Worm (Caenorhabditis elegans) whole organism, L1 larva: ENCODE measurements around the gene set-27.

Experiments
- hpl-2 ChIP-seq: fragments of 150-350 bp; optimal IDR thresholded peaks from 2 replicates; lab custom pipeline; 2014; ENCODE audit warnings: missing biosample characterization, missing genetic modification reagents, missing genetic modification characterization
- lin-13 ChIP-seq: fragments of 150-350 bp; optimal IDR thresholded peaks from 2 replicates; lab custom pipeline; 2014; ENCODE audit warnings: missing biosample characterization, missing genetic modification reagents, missing genetic modification characterization
- mab-9 ChIP-seq: fragments of 200-800 bp; sonication (Bioruptor generic); IDR thresholded peaks from 2 replicates; pipeline ENCODE4 v1.3.6; 2022; ENCODE audit warnings: missing genetic modification reagents, missing genetic modification characterization, missing compliant biosample characterization
- nhr-85 ChIP-seq: sonication (generic microtip); peaks from one replicate; lab custom pipeline; 2016; ENCODE audit warnings: missing genetic modification characterization, inconsistent platforms, missing compliant biosample characterization

ce11 chrIII:2675449-2675848 lies 25.3 kb upstream of the set-27 start:
- no peak for TF ChIP-seq lin-13 (GFP tag; lab: Kevin White, UChicago)
- no peak for TF ChIP-seq hpl-2
- no peak for TF ChIP-seq nhr-85 (tag; lab: Kevin White, UChicago)
- TF ChIP-seq mab-9 (GFP tag; lab: Robert Waterston, UW) = no peak
